Fruit fly (Drosophila melanogaster) whole organism, embryonic: ENCODE results near the gene CG31195.

Experiments
- CG11504 ChIP-seq: fragments of 200-800 bp; sonication (Bioruptor generic); optimal IDR thresholded peaks from 3 replicates; lab custom pipeline; 2019; ENCODE audit warnings: missing biosample characterization, mild to moderate bottlenecking, missing genetic modification characterization, moderate library complexity
- CG13123 ChIP-seq: fragments of 200-800 bp; sonication (Bioruptor generic); optimal IDR thresholded peaks from 2 replicates; lab custom pipeline; 2016; ENCODE audit warnings: missing biosample characterization, missing genetic modification characterization
- CG14710 ChIP-seq: fragments of 200-800 bp; sonication (Bioruptor generic); optimal IDR thresholded peaks from 3 replicates; lab custom pipeline; 2019; ENCODE audit warnings: missing biosample characterization, mild to moderate bottlenecking, missing genetic modification characterization, moderate library complexity
- CG16813 ChIP-seq: fragments of 200-800 bp; sonication (Bioruptor generic); IDR thresholded peaks from 3 replicates; pipeline ENCODE4 v1.3.6; 2022; ENCODE audit warnings: missing biosample characterization, missing genetic modification characterization; ENCODE audit not compliant: partially characterized antibody
- CG17829 ChIP-seq: fragments of 200-800 bp; optimal IDR thresholded peaks from 2 replicates; lab custom pipeline; 2019; ENCODE audit warnings: missing biosample characterization, mild to moderate bottlenecking, missing genetic modification characterization, moderate library complexity
- CG31224 ChIP-seq: fragments of 200-800 bp; sonication (Bioruptor generic); IDR thresholded peaks from 2 replicates; pipeline ENCODE4 v1.3.6; 2022; ENCODE audit warnings: missing biosample characterization, missing genetic modification characterization
- CG31388 ChIP-seq: fragments of 200-800 bp; sonication (Bioruptor generic); optimal IDR thresholded peaks from 2 replicates; lab custom pipeline; 2016; ENCODE audit warnings: missing biosample characterization, missing genetic modification characterization
- CG3726 ChIP-seq: fragments of 200-800 bp; sonication (Bioruptor generic); IDR thresholded peaks from 3 replicates; pipeline ENCODE4, ENCODE4 v1.3.6; 2022; ENCODE audit warnings: missing biosample characterization, missing genetic modification characterization
- CG4360 ChIP-seq: fragments of 200-800 bp; sonication (Bioruptor generic); IDR thresholded peaks from 2 replicates; pipeline ENCODE4 v1.3.6; 2022; ENCODE audit warnings: missing biosample characterization, missing genetic modification characterization
- CG4707 ChIP-seq: fragments of 200-800 bp; sonication (Bioruptor generic); optimal IDR thresholded peaks from 2 replicates; lab custom pipeline; 2018; ENCODE audit warnings: missing biosample characterization, mild to moderate bottlenecking, missing genetic modification characterization, moderate library complexity
- CG6791 ChIP-seq: fragments of 200-800 bp; sonication (Bioruptor generic); IDR thresholded peaks from 3 replicates; pipeline ENCODE4 v1.3.6; 2022; ENCODE audit warnings: missing biosample characterization, missing genetic modification characterization; ENCODE audit not compliant: partially characterized antibody
- Dfd ChIP-seq, 2 experiments: fragments of >200 bp; optimal IDR thresholded peaks; 2 replicates each; lab custom pipeline; 2017; ENCODE audit warnings: missing biosample characterization in 2 of 2, missing genetic modification characterization in 2 of 2
- Drgx ChIP-seq: fragments of 200-800 bp; sonication (Bioruptor generic); IDR thresholded peaks from 2 replicates; pipeline ENCODE4 v1.3.6; 2022; ENCODE audit warnings: missing biosample characterization, missing genetic modification characterization
- Fer1 ChIP-seq: fragments of 200-800 bp; sonication (Bioruptor generic); optimal IDR thresholded peaks from 2 replicates; lab custom pipeline; 2017; ENCODE audit warnings: missing biosample characterization, mild to moderate bottlenecking, missing genetic modification characterization
- Gsc ChIP-seq: fragments of 200-800 bp; sonication (Bioruptor generic); IDR thresholded peaks from 2 replicates; pipeline ENCODE4 v1.3.6; 2022; ENCODE audit warnings: missing biosample characterization, missing genetic modification characterization
- Hsf ChIP-seq: fragments of 200-800 bp; sonication (Bioruptor generic); optimal IDR thresholded peaks from 3 replicates; lab custom pipeline; 2016; ENCODE audit warnings: missing biosample characterization, missing genetic modification characterization
- Max ChIP-seq: fragments of 200-800 bp; sonication (Bioruptor generic); optimal IDR thresholded peaks from 2 replicates; lab custom pipeline; 2016; ENCODE audit warnings: missing biosample characterization, mild to moderate bottlenecking, missing genetic modification characterization
- NC2α ChIP-seq: fragments of 200-800 bp; sonication (Bioruptor generic); optimal IDR thresholded peaks from 2 replicates; lab custom pipeline; 2016; ENCODE audit warnings: missing biosample characterization, missing genetic modification characterization
- Optix ChIP-seq: fragments of 200-800 bp; sonication (Bioruptor generic); IDR thresholded peaks from 3 replicates; pipeline ENCODE4 v1.3.6; 2022; ENCODE audit warnings: missing biosample characterization, missing genetic modification characterization
- Poxn ChIP-seq: fragments of 200-800 bp; sonication (Bioruptor generic); IDR thresholded peaks from 2 replicates; pipeline ENCODE4 v1.3.6; 2022; ENCODE audit warnings: missing biosample characterization, missing genetic modification characterization
- Ravus ChIP-seq: fragments of 200-800 bp; sonication (Bioruptor generic); IDR thresholded peaks from 2 replicates; pipeline ENCODE4 v1.3.6; 2022; ENCODE audit warnings: missing biosample characterization, missing genetic modification characterization
- Trl ChIP-seq, 3 experiments: fragments of >200 bp in 2 of 3; fragments of 200-800 bp in 1 of 3; sonication (Bioruptor generic) in 1 of 3; optimal IDR thresholded peaks; 2 replicates in 1 of 3; 3 replicates in 2 of 3; lab custom pipeline; 2016 to 2017; ENCODE audit warnings: missing biosample characterization in 1 of 3, missing genetic modification characterization in 1 of 3
- Xbp1 ChIP-seq: fragments of 200-800 bp; sonication (Bioruptor generic); optimal IDR thresholded peaks from 3 replicates; lab custom pipeline; 2016; ENCODE audit warnings: missing biosample characterization, mild to moderate bottlenecking, missing genetic modification characterization
- bsh ChIP-seq, 2 experiments: fragments of 200-800 bp; sonication (Bioruptor generic); optimal IDR thresholded peaks; 2 replicates each; lab custom pipeline; 2017 to 2018; ENCODE audit warnings: mild to moderate bottlenecking in 2 of 2, missing biosample characterization in 2 of 2, missing genetic modification characterization in 2 of 2, moderate library complexity in 1 of 2
- cg ChIP-seq: fragments of 200-800 bp; sonication (Bioruptor generic); optimal IDR thresholded peaks from 3 replicates; lab custom pipeline; 2019; ENCODE audit warnings: missing biosample characterization, mild to moderate bottlenecking, missing genetic modification characterization, moderate library complexity
- corto ChIP-seq: fragments of 200-800 bp; sonication (Bioruptor generic); optimal IDR thresholded peaks from 2 replicates; lab custom pipeline; 2016; ENCODE audit warnings: missing biosample characterization, mild to moderate bottlenecking, missing genetic modification characterization, moderate library complexity
- ewg ChIP-seq: fragments of 200-800 bp; sonication (Bioruptor generic); optimal IDR thresholded peaks from 3 replicates; lab custom pipeline; 2017; ENCODE audit warnings: mild to moderate bottlenecking, missing biosample characterization, missing genetic modification reagents, missing genetic modification characterization
- ftz-f1 ChIP-seq: fragments of 200-800 bp; sonication (Bioruptor generic); optimal IDR thresholded peaks from 2 replicates; lab custom pipeline; 2016; ENCODE audit warnings: missing biosample characterization, missing genetic modification characterization
- lbe ChIP-seq: fragments of 200-800 bp; sonication (Bioruptor generic); optimal IDR thresholded peaks from 2 replicates; lab custom pipeline; 2016; ENCODE audit warnings: missing biosample characterization, mild to moderate bottlenecking, missing genetic modification characterization
- nom ChIP-seq: fragments of 200-800 bp; sonication (Bioruptor generic); optimal IDR thresholded peaks from 2 replicates; lab custom pipeline; 2017; ENCODE audit warnings: missing biosample characterization, missing genetic modification characterization, mild to moderate bottlenecking, moderate library complexity, missing genetic modification reagents
- pan ChIP-seq, 4 experiments: fragments of >200 bp in 3 of 4; fragments of 200-800 bp in 1 of 4; sonication (Bioruptor generic) in 1 of 4; optimal IDR thresholded peaks in 3 of 4; IDR thresholded peaks in 1 of 4; 2 replicates each; pipeline versions ENCODE4 v1.3.6 to Lab custom; 2017 to 2022; ENCODE audit warnings: missing biosample characterization in 2 of 4, missing genetic modification characterization in 2 of 4, mixed read lengths in 1 of 4
- pb ChIP-seq: fragments of 200-800 bp; sonication (Bioruptor generic); optimal IDR thresholded peaks from 3 replicates; lab custom pipeline; 2016; ENCODE audit warnings: missing biosample characterization, missing genetic modification characterization
- pros ChIP-seq: fragments of 200-800 bp; sonication (Bioruptor generic); optimal IDR thresholded peaks from 3 replicates; lab custom pipeline; 2019; ENCODE audit warnings: missing biosample characterization, mild to moderate bottlenecking, missing genetic modification characterization, moderate library complexity
- ro ChIP-seq: fragments of 200-800 bp; sonication (Bioruptor generic); IDR thresholded peaks from 2 replicates; pipeline ENCODE4 v1.3.6; 2022; ENCODE audit warnings: missing biosample characterization, missing genetic modification characterization
- sc ChIP-seq, 3 experiments: fragments of >200 bp in 2 of 3; fragments of 200-800 bp in 1 of 3; sonication (Bioruptor generic) in 1 of 3; optimal IDR thresholded peaks; 2 replicates in 2 of 3; 3 replicates in 1 of 3; lab custom pipeline; 2017; ENCODE audit warnings: mild to moderate bottlenecking in 1 of 3, missing biosample characterization in 1 of 3, missing genetic modification characterization in 1 of 3, missing genetic modification reagents in 1 of 3
- z ChIP-seq: fragments of 200-800 bp; sonication (Bioruptor generic); IDR thresholded peaks from 3 replicates; pipeline ENCODE4 v1.3.6; 2022; ENCODE audit warnings: missing biosample characterization, missing genetic modification characterization

The CG31195 gene

DNA sequence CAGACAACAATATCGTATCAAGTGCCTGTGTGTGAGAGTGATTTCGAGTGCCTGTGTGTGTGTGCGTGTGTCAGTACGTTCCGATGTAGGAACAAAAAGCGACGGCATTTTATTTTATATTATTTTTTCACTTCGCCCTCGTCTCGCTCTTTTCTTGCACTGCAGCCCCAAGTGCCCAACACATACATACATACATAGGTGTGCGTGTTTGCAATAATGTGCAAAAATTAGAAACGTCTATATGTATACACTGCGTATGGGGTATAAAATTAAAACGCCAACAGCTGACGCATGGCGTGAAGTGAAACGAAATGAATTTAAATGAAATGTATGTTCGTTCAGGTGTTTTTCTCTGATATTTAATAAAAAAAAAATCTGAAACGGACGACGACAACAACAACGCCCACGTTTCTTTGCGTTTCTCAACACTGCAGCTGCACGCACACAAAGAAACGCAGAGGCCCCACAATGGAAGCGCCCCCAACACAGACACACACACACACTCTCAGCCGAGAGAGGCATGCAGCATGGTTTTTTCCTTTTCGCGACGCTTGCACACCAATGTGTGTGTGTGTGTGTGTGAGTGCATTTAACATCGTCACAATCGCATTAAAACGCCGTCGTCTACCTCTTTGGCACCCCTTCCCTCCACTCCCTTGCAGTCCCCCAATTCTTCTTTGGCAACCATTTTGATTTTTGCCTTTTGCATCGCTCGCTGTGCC lies 21.7 kb upstream of the CG31195 start (continued):
- TF ChIP-seq CG31388 (no peak), bsh (GFP tag; optimal IDR thresholded peaks at IDR 0.05; lab: Kevin White, UChicago) (peak in 1 of 2 experiments; percentile 54), CG11504 (tag; lab: Kevin White, UChicago) (no peak), CG14710 (tag; lab: Kevin White, UChicago) (no peak), Gsc (GFP tag; lab: Robert Waterston, UW) (no peak), Hsf (GFP tag; lab: Kevin White, UChicago) (no peak), Optix (GFP tag; lab: Robert Waterston, UW) (no peak), ro (GFP tag; lab: Robert Waterston, UW) (no peak), z (GFP tag; lab: Robert Waterston, UW) (no peak), CG31224 (GFP tag; lab: Robert Waterston, UW) (no peak), Poxn (GFP tag; lab: Robert Waterston, UW) (no peak), ewg (GFP tag; lab: Kevin White, UChicago) (no peak), pros (no peak), pb (GFP tag; lab: Kevin White, UChicago) (no peak), Xbp1 (no peak), CG4360 (GFP tag; lab: Robert Waterston, UW) (no peak), Dfd (GFP tag; optimal IDR thresholded peaks at IDR 0.05; lab: Kevin White, UChicago) (no peak)

DNA sequence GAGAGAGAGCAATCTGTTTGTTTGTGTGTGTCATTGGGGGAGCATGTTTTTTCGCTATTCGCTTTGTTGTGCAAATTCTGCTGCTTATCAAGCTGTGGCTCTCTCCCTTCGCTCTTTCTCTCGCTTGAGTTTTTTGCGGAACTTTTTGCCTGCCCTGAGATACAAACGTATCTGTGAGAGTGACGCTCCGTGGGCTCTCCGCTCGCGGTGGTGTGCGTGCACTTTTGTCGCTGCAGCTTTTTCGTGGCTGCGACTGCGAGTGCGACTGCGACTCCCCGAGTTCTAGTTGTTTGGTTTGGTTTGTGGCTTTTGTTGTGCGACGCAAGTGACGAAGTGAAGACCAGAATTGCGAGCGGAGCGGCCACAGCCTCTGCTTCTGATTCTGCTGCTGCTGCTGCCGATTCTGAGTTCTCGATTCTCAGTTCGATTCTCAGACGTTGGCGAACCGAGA lies 20.5 kb upstream of the CG31195 start:
- TF ChIP-seq Drgx (GFP tag; lab: Robert Waterston, UW) (peak; percentile 82), lbe (GFP tag; lab: Kevin White, UChicago) (peak; percentile 83), ftz-f1 (no peak), cg (no peak), nom (GFP tag; lab: Kevin White, UChicago) (peak; percentile 62), CG17829 (tag; lab: Kevin White, UChicago) (no peak), corto (GFP tag; lab: Kevin White, UChicago) (peak; percentile 40), CG13123 (GFP tag; lab: Kevin White, UChicago) (no peak), Ravus (no peak), pan (optimal IDR thresholded peaks at IDR 0.05; lab: Kevin White, UChicago) (no peak), pan (GFP tag; optimal IDR thresholded peaks at IDR 0.05 in 1 of 2, IDR thresholded peaks at IDR 0.05 in 1 of 2) (no peak), Trl (optimal IDR thresholded peaks at IDR 0.05; lab: Kevin White, UChicago) (peak; percentile 40 to 43), Trl (GFP tag; optimal IDR thresholded peaks at IDR 0.05; lab: Kevin White, UChicago) (no peak), CG16813 (GFP tag; lab: Robert Waterston, UW) (no peak), sc (optimal IDR thresholded peaks at IDR 0.05; lab: Kevin White, UChicago) (no peak), sc (GFP tag; optimal IDR thresholded peaks at IDR 0.05; lab: Kevin White, UChicago) (no peak), CG6791 (0 out of 3 replicates have a peak, but pooled peaks have one; percentile 7), CG3726 (GFP tag; lab: Robert Waterston, UW) (no peak), Max (GFP tag; lab: Kevin White, UChicago) (no peak), NC2α (GFP tag; lab: Kevin White, UChicago) (no peak), Fer1 (no peak), CG4707 (GFP tag; lab: Kevin White, UChicago) (no peak)
- TF ChIP-seq, all 482 proteins: peak for 6
